Worm (Caenorhabditis elegans) whole organism, midembryonic: ENCODE measurements around the gene C23H5.15.

Experiments used
- T22C8.4 ChIP-seq: fragments of 200-800 bp; sonication (Bioruptor generic); IDR thresholded peaks from 2 replicates; pipeline ENCODE4 v1.3.6; 2022; ENCODE audit warnings: missing genetic modification characterization, missing compliant biosample characterization
- cog-1 ChIP-seq: sonication (generic microtip); optimal IDR thresholded peaks from 2 replicates; lab custom pipeline; 2016; ENCODE audit warnings: missing genetic modification characterization, missing compliant biosample characterization
- flt-1 ChIP-seq: fragments of 200-800 bp; sonication (Bioruptor generic); IDR thresholded peaks from 2 replicates; pipeline ENCODE4 v1.3.6; 2022; ENCODE audit warnings: missing genetic modification characterization, missing compliant biosample characterization

DNA sequence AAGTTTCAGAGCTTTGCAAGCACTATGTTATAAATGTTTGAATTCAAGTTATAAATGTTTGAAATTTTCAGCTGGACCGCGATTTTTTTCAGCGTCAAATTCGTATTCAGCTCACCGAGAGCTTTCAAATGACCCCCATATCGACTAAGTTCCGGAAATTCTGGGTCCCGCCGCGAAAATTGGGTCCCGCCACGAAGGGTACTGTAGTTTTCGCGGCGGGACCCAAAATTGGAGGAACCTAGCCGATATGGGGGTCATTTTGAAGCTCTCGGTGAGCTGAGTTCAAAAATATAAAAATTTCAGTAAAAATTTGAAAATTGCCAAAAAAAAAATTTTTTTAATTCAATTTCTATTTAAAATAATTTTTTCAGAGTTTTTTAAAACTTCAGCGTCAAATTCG is 4.0 kb upstream of the C23H5.15 start:
- no peak for TF ChIP-seq flt-1 (GFP tag; lab: Robert Waterston, UW)
- no peak for TF ChIP-seq cog-1 (tag; lab: Kevin White, UChicago)
- TF ChIP-seq T22C8.4: no peak
